Worm (Caenorhabditis elegans): ENCODE results near the gene otub-4.
"Not testable (repeated sequence)": the region's sequence is repeated elsewhere in the genome, so short reads cannot be mapped to it uniquely, and the experiment has no call there.

otub-4 gene

ce11 chrIV:3395581-3395980 lies 17.7 kb upstream of the otub-4 start, which contains the start of gene C04C3.14:
Gene C04C3.14, plus strand, starts transcription at chrIV:3395881.
- TF ChIP-seq ets-7 (tag; optimal IDR thresholded peaks at IDR 0.05) (no peak), scrt-1 (GFP tag; IDR thresholded peaks at IDR 0.05) (no peak), hmbx-1 (tag; optimal IDR thresholded peaks at IDR 0.05) (no peak), tra-4 (tag; optimal IDR thresholded peaks at IDR 0.05) (no peak), ceh-36 (tag; optimal IDR thresholded peaks at IDR 0.05) (no peak), hmg-4 (GFP tag; optimal IDR thresholded peaks at IDR 0.05) (no peak), tbx-37 (GFP tag; conservative IDR thresholded peaks at IDR 0.05) (no peak), hnd-1 (tag; optimal IDR thresholded peaks at IDR 0.05) (no peak), ama-1 (optimal IDR thresholded peaks at IDR 0.05) (no peak), tbx-11 (GFP tag; IDR thresholded peaks at IDR 0.05) (no peak), sea-1 (GFP tag; conservative IDR thresholded peaks at IDR 0.05) (no peak), F13C5.2 (tag; optimal IDR thresholded peaks at IDR 0.05) (no peak)

DNA sequence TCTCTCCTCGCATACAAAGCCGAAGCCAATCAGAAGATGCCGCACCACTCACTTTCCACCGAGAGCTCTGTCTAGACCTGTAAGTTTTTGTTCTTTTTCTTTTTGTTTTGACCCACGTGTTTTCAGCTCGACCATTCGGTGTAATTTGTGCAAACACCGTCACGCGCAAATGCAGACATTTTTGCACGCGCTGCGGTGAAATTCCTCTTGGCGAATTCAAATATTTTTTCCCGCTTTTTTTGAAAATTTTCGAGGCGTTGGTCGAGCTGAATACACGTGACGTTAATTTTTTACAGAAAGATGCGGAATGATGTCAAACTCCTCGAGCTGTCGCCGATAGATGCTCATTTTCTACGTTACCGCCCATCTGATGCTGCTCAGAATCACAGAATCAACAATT lies 16.1 kb upstream of the otub-4 start, which contains the start of gene C04C3.4:
Gene C04C3.4 (plus strand): TSS at position 301 of the 400 bp plus-strand sequence.
- TF ChIP-seq scrt-1 (GFP tag; IDR thresholded peaks at IDR 0.05); tbx-37 (GFP tag; conservative IDR thresholded peaks at IDR 0.05); flt-1 (GFP tag; IDR thresholded peaks at IDR 0.05): not testable (repeated sequence)

- TF ChIP-seq hmbx-1 (tag; optimal IDR thresholded peaks at IDR 0.05); scrt-1 (GFP tag; IDR thresholded peaks at IDR 0.05); ceh-36 (tag; optimal IDR thresholded peaks at IDR 0.05): not testable (repeated sequence)
These were observed 12.1 kb upstream of the otub-4 start, which contains the start of gene B0546.5 for ce11 chrIV:3389999-3390398. Gene B0546.5, minus strand, starts transcription at chrIV:3390099.

DNA sequence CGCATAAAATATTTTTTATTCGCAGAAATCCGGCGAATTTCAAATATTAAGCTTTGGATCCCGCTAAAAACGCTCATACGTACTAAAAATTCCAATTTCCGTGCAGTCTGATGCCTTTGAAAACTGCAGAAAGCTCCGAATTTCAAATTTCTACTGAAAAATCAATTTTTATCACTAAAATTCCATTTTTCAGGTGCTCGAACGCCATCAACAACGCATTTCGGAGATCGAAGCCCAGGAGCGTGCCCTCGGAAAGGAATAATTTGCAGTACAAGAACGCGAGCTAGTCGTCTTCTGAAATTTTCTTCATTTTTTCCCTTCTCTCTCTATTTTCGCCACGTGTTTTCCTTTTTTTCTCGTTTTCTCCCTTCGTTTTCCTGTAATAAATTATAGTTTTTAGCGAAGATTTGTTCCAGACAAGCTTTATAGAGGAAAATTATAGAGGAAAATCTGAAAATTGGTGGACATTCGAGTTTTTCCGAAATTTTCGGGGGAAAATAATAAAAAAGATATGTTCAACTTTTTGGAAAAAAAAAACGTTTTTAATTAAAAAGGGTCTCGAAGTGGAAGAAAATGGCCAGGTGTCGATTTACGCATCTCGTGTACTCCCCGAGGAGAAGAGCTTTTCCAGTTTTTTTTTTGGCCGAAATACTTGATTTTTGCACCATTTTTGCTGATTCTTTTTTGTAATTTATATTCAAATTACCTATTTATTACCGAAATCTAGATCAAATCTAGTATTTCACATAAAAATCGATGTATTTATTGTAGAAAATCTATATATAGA lies 8.8 kb upstream of the otub-4 start:
- TF ChIP-seq hmg-4 (GFP tag; optimal IDR thresholded peaks at IDR 0.05), result no peak
- TF ChIP-seq ceh-13 (GFP tag; optimal IDR thresholded peaks at IDR 0.05), result no peak
- no peak for TF ChIP-seq ets-7 (tag; optimal IDR thresholded peaks at IDR 0.05)
- TF ChIP-seq aly-1 (tag; optimal IDR thresholded peaks at IDR 0.05), result no peak
- TF ChIP-seq tbx-11 (GFP tag; IDR thresholded peaks at IDR 0.05), result no peak
- no peak for TF ChIP-seq ama-1 (optimal IDR thresholded peaks at IDR 0.05)
- no peak for TF ChIP-seq F13C5.2 (tag; optimal IDR thresholded peaks at IDR 0.05)
- no peak for TF ChIP-seq hmbx-1 (tag; optimal IDR thresholded peaks at IDR 0.05)
- TF ChIP-seq tra-4 (tag; optimal IDR thresholded peaks at IDR 0.05), result no peak
- TF ChIP-seq B0310.2 (tag; optimal IDR thresholded peaks at IDR 0.05), result no peak
- TF ChIP-seq ceh-36 (tag; optimal IDR thresholded peaks at IDR 0.05), result no peak
- no peak for TF ChIP-seq flt-1 (GFP tag; IDR thresholded peaks at IDR 0.05)
- TF ChIP-seq sea-1 (GFP tag; conservative IDR thresholded peaks at IDR 0.05), result no peak
- TF ChIP-seq hnd-1 (tag; optimal IDR thresholded peaks at IDR 0.05), result no peak
- TF ChIP-seq tbx-37 (GFP tag; conservative IDR thresholded peaks at IDR 0.05), result no peak
- no peak for TF ChIP-seq pes-1 (GFP tag; IDR thresholded peaks at IDR 0.05)
- no peak for TF ChIP-seq scrt-1 (GFP tag; IDR thresholded peaks at IDR 0.05)

- TF ChIP-seq hmg-4 (GFP tag; optimal IDR thresholded peaks at IDR 0.05) (no peak), B0310.2 (tag; optimal IDR thresholded peaks at IDR 0.05) (no peak), scrt-1 (GFP tag; IDR thresholded peaks at IDR 0.05) (no peak), pes-1 (GFP tag; IDR thresholded peaks at IDR 0.05) (no peak), aly-1 (tag; optimal IDR thresholded peaks at IDR 0.05) (no peak), ets-7 (tag; optimal IDR thresholded peaks at IDR 0.05) (no peak)
These were observed 7.6 kb upstream of the otub-4 start, which contains the start of gene mai-2 for ce11 chrIV:3385337-3386215. Gene mai-2, plus strand, starts transcription at chrIV:3385910.

DNA sequence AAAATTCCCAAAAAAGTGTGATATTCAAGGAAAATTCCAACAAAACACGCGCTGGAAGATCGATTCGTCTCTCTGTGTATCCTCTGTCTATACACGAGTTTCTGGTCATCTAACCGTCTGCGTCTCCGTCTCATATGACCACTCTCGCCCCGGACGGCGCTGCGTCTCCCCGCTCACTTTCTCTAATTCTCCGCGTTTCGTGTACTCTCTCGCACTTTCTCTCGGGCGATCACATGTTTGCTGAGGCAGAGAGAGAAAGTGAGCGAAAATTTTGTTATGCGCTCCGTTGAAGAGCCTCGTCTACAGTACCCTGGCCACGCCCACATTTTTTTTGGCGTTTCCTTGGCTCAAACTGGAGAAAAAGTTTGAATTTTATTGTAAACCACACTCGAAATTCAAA lies 6.7 kb upstream of the otub-4 start:
- TF ChIP-seq ets-7 (tag; optimal IDR thresholded peaks at IDR 0.05), result no peak
- TF ChIP-seq hmg-4 (GFP tag; optimal IDR thresholded peaks at IDR 0.05), result peak; percentile 19

ce11 chrIV:3384047-3384446 lies 6.1 kb upstream of the otub-4 start, which contains the start of gene B0546.4:
Gene B0546.4, minus strand, starts transcription at chrIV:3384147.
- no peak for TF ChIP-seq tbx-37 (GFP tag; conservative IDR thresholded peaks at IDR 0.05)
- no peak for TF ChIP-seq pes-1 (GFP tag; IDR thresholded peaks at IDR 0.05)
- TF ChIP-seq tra-4 (tag; optimal IDR thresholded peaks at IDR 0.05), result no peak
- TF ChIP-seq aly-1 (tag; optimal IDR thresholded peaks at IDR 0.05), result no peak
- no peak for TF ChIP-seq B0310.2 (tag; optimal IDR thresholded peaks at IDR 0.05)
- no peak for TF ChIP-seq tbx-11 (GFP tag; IDR thresholded peaks at IDR 0.05)
- no peak for TF ChIP-seq ets-7 (tag; optimal IDR thresholded peaks at IDR 0.05)
- no peak for TF ChIP-seq hmbx-1 (tag; optimal IDR thresholded peaks at IDR 0.05)
- no peak for TF ChIP-seq ceh-36 (tag; optimal IDR thresholded peaks at IDR 0.05)
- no peak for TF ChIP-seq F13C5.2 (tag; optimal IDR thresholded peaks at IDR 0.05)
- TF ChIP-seq ama-1 (optimal IDR thresholded peaks at IDR 0.05), result no peak
- TF ChIP-seq sea-1 (GFP tag; conservative IDR thresholded peaks at IDR 0.05), result no peak
- TF ChIP-seq ceh-13 (GFP tag; optimal IDR thresholded peaks at IDR 0.05), result no peak
- no peak for TF ChIP-seq flt-1 (GFP tag; IDR thresholded peaks at IDR 0.05)
- TF ChIP-seq hmg-4 (GFP tag; optimal IDR thresholded peaks at IDR 0.05), result no peak

Data from whole organism, early embryonic.